Fruit fly (Drosophila melanogaster) whole organism, prepupa: ENCODE data around the gene CG6931.

Experiments used
- Blimp-1 ChIP-seq: fragments of 200-800 bp; sonication (Bioruptor generic); optimal IDR thresholded peaks from 3 replicates; lab custom pipeline; 2017; ENCODE audit warnings: missing biosample characterization, missing genetic modification characterization, mild to moderate bottlenecking, moderate library complexity, missing genetic modification reagents
- CG10631 ChIP-seq: fragments of 200-800 bp; sonication (Bioruptor generic); optimal IDR thresholded peaks from 2 replicates; lab custom pipeline; 2016; ENCODE audit warnings: missing biosample characterization, missing genetic modification characterization
- CG10669 ChIP-seq: fragments of 200-800 bp; sonication (Bioruptor generic); optimal IDR thresholded peaks from 3 replicates; lab custom pipeline; 2018; ENCODE audit warnings: missing biosample characterization, mild to moderate bottlenecking, missing genetic modification characterization, moderate library complexity
- CG11294 ChIP-seq: fragments of 200-800 bp; sonication (Bioruptor generic); IDR thresholded peaks from 2 replicates; pipeline ENCODE4 v1.3.6; 2022; ENCODE audit warnings: missing biosample characterization, missing genetic modification characterization
- CG11762 ChIP-seq: fragments of 200-800 bp; sonication (Bioruptor generic); optimal IDR thresholded peaks from 3 replicates; lab custom pipeline; 2016; ENCODE audit warnings: missing biosample characterization, missing genetic modification characterization; ENCODE audit not compliant: insufficient read depth
- CG11902 ChIP-seq: fragments of 200-800 bp; sonication (Bioruptor generic); optimal IDR thresholded peaks from 3 replicates; lab custom pipeline; 2016; ENCODE audit warnings: missing biosample characterization, missing genetic modification characterization
- CG1621 ChIP-seq: fragments of 200-800 bp; sonication (Bioruptor generic); optimal IDR thresholded peaks from 3 replicates; lab custom pipeline; 2018; ENCODE audit warnings: missing biosample characterization, mild to moderate bottlenecking, missing genetic modification characterization
- CG3032 ChIP-seq: fragments of 200-800 bp; optimal IDR thresholded peaks from 2 replicates; lab custom pipeline; 2019; ENCODE audit warnings: missing biosample characterization, mild to moderate bottlenecking, missing genetic modification characterization, moderate library complexity
- CG31627 ChIP-seq: fragments of 200-800 bp; sonication (Bioruptor generic); optimal IDR thresholded peaks from 3 replicates; lab custom pipeline; 2016; ENCODE audit warnings: missing biosample characterization, missing genetic modification characterization
- CG32006 ChIP-seq: fragments of 200-800 bp; sonication (Bioruptor generic); optimal IDR thresholded peaks from 3 replicates; lab custom pipeline; 2017; ENCODE audit warnings: missing biosample characterization, mild to moderate bottlenecking, missing genetic modification characterization
- CG34406 ChIP-seq: fragments of 200-800 bp; sonication (Bioruptor generic); optimal IDR thresholded peaks from 3 replicates; lab custom pipeline; 2016; ENCODE audit warnings: missing biosample characterization, missing genetic modification characterization
- CG3919 ChIP-seq: fragments of 200-800 bp; sonication (Bioruptor generic); optimal IDR thresholded peaks from 3 replicates; lab custom pipeline; 2016; ENCODE audit warnings: missing biosample characterization, missing genetic modification characterization
- CG6163 ChIP-seq: fragments of 200-800 bp; sonication (Bioruptor generic); IDR thresholded peaks from 3 replicates; pipeline ENCODE4 v1.3.6; 2022; ENCODE audit warnings: missing biosample characterization, missing genetic modification characterization
- CG6276 ChIP-seq: fragments of 200-800 bp; sonication (Bioruptor generic); optimal IDR thresholded peaks from 2 replicates; lab custom pipeline; 2017; ENCODE audit warnings: missing biosample characterization, mild to moderate bottlenecking, missing genetic modification characterization
- CG6792 ChIP-seq: fragments of 200-800 bp; sonication (Bioruptor generic); optimal IDR thresholded peaks from 3 replicates; lab custom pipeline; 2016; ENCODE audit warnings: missing biosample characterization, missing genetic modification characterization
- CG6808 ChIP-seq: fragments of 200-800 bp; sonication (Bioruptor generic); optimal IDR thresholded peaks from 3 replicates; lab custom pipeline; 2017; ENCODE audit warnings: missing biosample characterization, missing genetic modification characterization, mild to moderate bottlenecking, moderate library complexity, missing genetic modification reagents
- CG6854 ChIP-seq: fragments of 200-800 bp; sonication (Bioruptor generic); optimal IDR thresholded peaks from 2 replicates; lab custom pipeline; 2017; ENCODE audit warnings: missing biosample characterization, mild to moderate bottlenecking, missing genetic modification characterization
- CG7368 ChIP-seq: fragments of 200-800 bp; sonication (Bioruptor generic); optimal IDR thresholded peaks from 3 replicates; lab custom pipeline; 2016; ENCODE audit warnings: missing biosample characterization, missing genetic modification characterization
- CG8319 ChIP-seq: fragments of 200-800 bp; sonication (Bioruptor generic); optimal IDR thresholded peaks from 3 replicates; lab custom pipeline; 2016; ENCODE audit warnings: missing biosample characterization, missing genetic modification characterization
- CG8632 ChIP-seq: fragments of 200-800 bp; sonication (Bioruptor generic); optimal IDR thresholded peaks from 3 replicates; lab custom pipeline; 2016; ENCODE audit warnings: missing biosample characterization, missing genetic modification characterization
- CG9139 ChIP-seq: fragments of 200-800 bp; sonication (Bioruptor generic); optimal IDR thresholded peaks from 3 replicates; lab custom pipeline; 2017; ENCODE audit warnings: missing biosample characterization, mild to moderate bottlenecking, missing genetic modification characterization
- Eip75B ChIP-seq: fragments of 200-800 bp; sonication (Bioruptor generic); optimal IDR thresholded peaks from 3 replicates; lab custom pipeline; 2016; ENCODE audit warnings: missing biosample characterization, missing genetic modification characterization
- Eip78C ChIP-seq: fragments of 200-800 bp; sonication (Bioruptor generic); peaks from one replicate; lab custom pipeline; 2016; ENCODE audit warnings: missing biosample characterization, missing genetic modification characterization
- Eip93F ChIP-seq: fragments of 200-800 bp; sonication (Bioruptor generic); optimal IDR thresholded peaks from 2 replicates; lab custom pipeline; 2016; ENCODE audit warnings: missing biosample characterization, mild to moderate bottlenecking, missing genetic modification characterization
- Ets21C ChIP-seq: fragments of 200-800 bp; sonication (Bioruptor generic); optimal IDR thresholded peaks from 3 replicates; lab custom pipeline; 2016; ENCODE audit warnings: missing biosample characterization, missing genetic modification characterization
- Ets96B ChIP-seq: fragments of 200-800 bp; optimal IDR thresholded peaks from 2 replicates; lab custom pipeline; 2019; ENCODE audit warnings: missing biosample characterization, mild to moderate bottlenecking, missing genetic modification characterization, moderate library complexity
- Gug ChIP-seq: fragments of 200-800 bp; sonication (Bioruptor generic); IDR thresholded peaks from 2 replicates; pipeline ENCODE4 v1.3.6; 2022; ENCODE audit warnings: missing biosample characterization, missing genetic modification characterization
- Hr38 ChIP-seq: sonication (Bioruptor generic); optimal IDR thresholded peaks from 2 replicates; lab custom pipeline; 2016; ENCODE audit warnings: missing biosample characterization, missing genetic modification characterization
- Hr39 ChIP-seq: fragments of 200-800 bp; sonication (Bioruptor generic); optimal IDR thresholded peaks from 2 replicates; lab custom pipeline; 2016; ENCODE audit warnings: missing biosample characterization, missing genetic modification characterization
- Hr4 ChIP-seq: fragments of 200-800 bp; sonication (Bioruptor generic); optimal IDR thresholded peaks from 3 replicates; lab custom pipeline; 2016; ENCODE audit warnings: missing biosample characterization, missing genetic modification characterization
- Lpt ChIP-seq: fragments of 200-800 bp; sonication (Bioruptor generic); optimal IDR thresholded peaks from 3 replicates; lab custom pipeline; 2016; ENCODE audit warnings: missing biosample characterization, missing genetic modification characterization
- Met ChIP-seq: fragments of 200-800 bp; sonication (Bioruptor generic); optimal IDR thresholded peaks from 3 replicates; lab custom pipeline; 2016; ENCODE audit warnings: missing biosample characterization, missing genetic modification characterization
- OdsH ChIP-seq: fragments of 200-800 bp; sonication (Bioruptor generic); optimal IDR thresholded peaks from 3 replicates; lab custom pipeline; 2016; ENCODE audit warnings: missing biosample characterization, missing genetic modification characterization
- Smox ChIP-seq: fragments of 200-800 bp; sonication (Bioruptor generic); optimal IDR thresholded peaks from 3 replicates; lab custom pipeline; 2016; ENCODE audit warnings: missing biosample characterization, missing genetic modification characterization
- Sox102F ChIP-seq: fragments of 200-800 bp; sonication (Bioruptor generic); optimal IDR thresholded peaks from 2 replicates; lab custom pipeline; 2016; ENCODE audit warnings: missing biosample characterization, mild to moderate bottlenecking, missing genetic modification characterization
- Sox14 ChIP-seq: fragments of 200-800 bp; sonication (Bioruptor generic); optimal IDR thresholded peaks from 3 replicates; lab custom pipeline; 2016; ENCODE audit warnings: missing biosample characterization, missing genetic modification characterization
- Sox15 ChIP-seq: fragments of 200-800 bp; sonication (Bioruptor generic); optimal IDR thresholded peaks from 3 replicates; lab custom pipeline; 2016; ENCODE audit warnings: missing biosample characterization, missing genetic modification characterization
- cyc ChIP-seq: fragments of 200-800 bp; sonication (Bioruptor generic); optimal IDR thresholded peaks from 3 replicates; lab custom pipeline; 2016; ENCODE audit warnings: missing biosample characterization, missing genetic modification characterization
- dsx ChIP-seq: fragments of 200-800 bp; optimal IDR thresholded peaks from 3 replicates; lab custom pipeline; 2019; ENCODE audit warnings: missing biosample characterization, mild to moderate bottlenecking, missing genetic modification characterization, moderate library complexity; ENCODE audit not compliant: poor library complexity, severe bottlenecking
- esn ChIP-seq: fragments of 200-800 bp; sonication (Bioruptor generic); optimal IDR thresholded peaks from 2 replicates; lab custom pipeline; 2016; ENCODE audit warnings: missing biosample characterization, mild to moderate bottlenecking, missing genetic modification characterization, moderate library complexity
- fd59A ChIP-seq: fragments of 200-800 bp; sonication (Bioruptor generic); optimal IDR thresholded peaks from 2 replicates; lab custom pipeline; 2017; ENCODE audit warnings: missing biosample characterization, mild to moderate bottlenecking, missing genetic modification characterization, missing genetic modification reagents
- fkh ChIP-seq: fragments of 200-800 bp; sonication (Bioruptor generic); optimal IDR thresholded peaks from 3 replicates; lab custom pipeline; 2017; ENCODE audit warnings: missing biosample characterization, mild to moderate bottlenecking, missing genetic modification characterization, moderate library complexity
- lz ChIP-seq: fragments of 200-800 bp; sonication (Bioruptor generic); optimal IDR thresholded peaks from 3 replicates; lab custom pipeline; 2016; ENCODE audit warnings: missing biosample characterization, missing genetic modification characterization
- net ChIP-seq: fragments of 200-800 bp; sonication (Bioruptor generic); optimal IDR thresholded peaks from 3 replicates; lab custom pipeline; 2016; ENCODE audit warnings: missing biosample characterization, missing genetic modification characterization
- spab ChIP-seq: fragments of 200-800 bp; sonication (Bioruptor generic); optimal IDR thresholded peaks from 2 replicates; lab custom pipeline; 2017; ENCODE audit warnings: missing biosample characterization, mild to moderate bottlenecking, missing genetic modification characterization, missing genetic modification reagents
- ss ChIP-seq, 2 experiments: fragments of 200-800 bp; sonication (Bioruptor generic); optimal IDR thresholded peaks; 2 replicates in 1 of 2; 3 replicates in 1 of 2; lab custom pipeline; 2017 to 2018; ENCODE audit warnings: mild to moderate bottlenecking in 2 of 2, missing biosample characterization in 2 of 2, missing genetic modification characterization in 2 of 2, moderate library complexity in 1 of 2
- svp ChIP-seq: fragments of 200-800 bp; sonication (Bioruptor generic); peaks from one replicate; lab custom pipeline; 2016; ENCODE audit warnings: missing biosample characterization, missing genetic modification characterization
- vri ChIP-seq: fragments of 200-800 bp; sonication (Bioruptor generic); optimal IDR thresholded peaks from 3 replicates; lab custom pipeline; 2016; ENCODE audit warnings: missing biosample characterization, mild to moderate bottlenecking, missing genetic modification characterization

The CG6931 gene

DNA sequence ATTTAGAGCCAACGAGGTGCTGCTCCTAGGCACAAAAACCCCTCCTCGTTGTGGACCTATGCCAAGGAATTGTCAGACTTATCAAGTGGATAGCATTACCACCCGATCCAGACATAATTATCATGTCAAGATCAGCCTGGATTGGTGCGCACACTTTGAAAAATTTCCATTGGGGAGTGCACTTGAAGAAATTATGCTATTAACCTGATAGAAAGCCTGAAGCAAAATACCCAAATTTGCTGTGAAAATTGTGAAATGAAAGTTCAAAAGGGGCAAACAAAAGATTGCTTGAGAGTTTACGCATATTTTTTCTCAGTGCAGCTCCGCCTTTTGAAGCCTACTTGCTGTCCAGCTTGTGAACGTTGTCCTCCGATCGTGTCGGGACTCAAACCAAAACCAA lies 23.2 kb downstream of the CG6931 start (continued):
- TF ChIP-seq vri (no peak), CG7368 (GFP tag; lab: Kevin White, UChicago) (no peak), CG10631 (peak; percentile 59), CG3919 (GFP tag; lab: Kevin White, UChicago) (peak; percentile 53), CG6854 (GFP tag; lab: Kevin White, UChicago) (no peak), Sox14 (peak; percentile 7), Sox102F (GFP tag; lab: Kevin White, UChicago) (no peak), Hr4 (GFP tag; lab: Kevin White, UChicago) (peak; percentile 23), fkh (GFP tag; lab: Kevin White, UChicago) (no peak), fd59A (peak; percentile 39), ss (GFP tag; optimal IDR thresholded peaks at IDR 0.05; lab: Kevin White, UChicago) (no peak), dsx (GFP tag; lab: Kevin White, UChicago) (no peak), CG31627 (GFP tag; lab: Kevin White, UChicago) (no peak), CG10669 (GFP tag; lab: Kevin White, UChicago) (peak; percentile 45), CG11902 (GFP tag; lab: Kevin White, UChicago) (no peak), CG1621 (tag; lab: Kevin White, UChicago) (peak; percentile 29), Ets21C (GFP tag; lab: Kevin White, UChicago) (no peak), Eip78C (peak; percentile 84), CG32006 (GFP tag; lab: Kevin White, UChicago) (peak; percentile 6), CG6276 (GFP tag; lab: Kevin White, UChicago) (no peak), Smox (GFP tag; lab: Kevin White, UChicago) (no peak), CG8319 (GFP tag; lab: Kevin White, UChicago) (peak; percentile 0), CG11762 (GFP tag; lab: Kevin White, UChicago) (no peak), Hr39 (GFP tag; lab: Kevin White, UChicago) (peak; percentile 4), CG34406 (GFP tag; lab: Kevin White, UChicago) (no peak), svp (GFP tag; lab: Kevin White, UChicago) (peak; percentile 65), Ets96B (tag; lab: Kevin White, UChicago) (peak; percentile 61), CG11294 (no peak), Gug (GFP tag; lab: Robert Waterston, UW) (no peak), CG3032 (peak; percentile 66), CG6792 (GFP tag; lab: Kevin White, UChicago) (peak; percentile 16), net (GFP tag; lab: Kevin White, UChicago) (no peak), Eip75B (no peak)

DNA sequence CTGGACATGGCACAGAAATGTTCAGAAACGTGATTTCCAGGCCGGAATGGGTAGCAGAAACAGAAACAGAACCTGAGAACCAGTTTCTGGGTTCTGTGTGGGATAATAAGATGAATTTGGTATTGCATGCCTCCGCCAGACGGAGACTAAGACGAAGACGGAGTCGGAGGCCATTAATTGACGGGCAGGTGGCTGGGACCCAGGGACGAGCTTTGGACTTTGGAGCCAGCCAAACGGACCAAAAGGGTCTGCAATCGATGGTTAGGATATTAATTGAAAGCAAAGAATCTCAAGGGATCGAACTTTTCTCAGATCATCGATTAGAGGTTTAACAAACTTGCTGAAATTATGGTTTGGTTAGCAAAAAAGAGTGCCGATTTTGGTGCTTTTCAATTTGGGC lies 23.7 kb downstream of the CG6931 start:
- TF ChIP-seq OdsH (GFP tag; lab: Kevin White, UChicago) (no peak), ss (GFP tag; optimal IDR thresholded peaks at IDR 0.05; lab: Kevin White, UChicago) (peak; percentile 59 to 74), cyc (no peak), esn (GFP tag; lab: Kevin White, UChicago) (no peak), net (GFP tag; lab: Kevin White, UChicago) (no peak), svp (GFP tag; lab: Kevin White, UChicago) (no peak), Sox15 (GFP tag; lab: Kevin White, UChicago) (no peak), CG3032 (no peak), Hr39 (GFP tag; lab: Kevin White, UChicago) (no peak), lz (GFP tag; lab: Kevin White, UChicago) (no peak), Ets21C (GFP tag; lab: Kevin White, UChicago) (no peak), Eip93F (GFP tag; lab: Kevin White, UChicago) (no peak), Smox (GFP tag; lab: Kevin White, UChicago) (no peak), Eip78C (no peak), CG8632 (no peak), CG9139 (GFP tag; lab: Kevin White, UChicago) (peak; percentile 57), CG7368 (GFP tag; lab: Kevin White, UChicago) (no peak), Sox14 (no peak), CG6854 (GFP tag; lab: Kevin White, UChicago) (peak; percentile 36), Hr38 (GFP tag; lab: Kevin White, UChicago) (no peak), Lpt (no peak), CG6792 (GFP tag; lab: Kevin White, UChicago) (no peak), Met (no peak), Blimp-1 (GFP tag; lab: Kevin White, UChicago) (no peak), fkh (GFP tag; lab: Kevin White, UChicago) (no peak), Sox102F (GFP tag; lab: Kevin White, UChicago) (no peak), CG6163 (GFP tag; lab: Robert Waterston, UW) (no peak), CG32006 (GFP tag; lab: Kevin White, UChicago) (no peak), spab (GFP tag; lab: Kevin White, UChicago) (no peak), Gug (GFP tag; lab: Robert Waterston, UW) (no peak), CG6808 (GFP tag; lab: Kevin White, UChicago) (peak; percentile 50), CG11762 (GFP tag; lab: Kevin White, UChicago) (no peak), dsx (GFP tag; lab: Kevin White, UChicago) (peak; percentile 18), CG1621 (tag; lab: Kevin White, UChicago) (no peak), CG11294 (no peak)
